Fruit fly (Drosophila melanogaster) whole organism, embryonic: Measurements from ENCODE around the gene CG17118.

Experiments used
- Atf3 ChIP-seq: fragments of 200-800 bp; sonication (Bioruptor generic); optimal IDR thresholded peaks from 3 replicates; lab custom pipeline; 2016; ENCODE audit warnings: missing biosample characterization, missing genetic modification characterization
- Blimp-1 ChIP-seq: fragments of 200-800 bp; sonication (Bioruptor generic); optimal IDR thresholded peaks from 3 replicates; lab custom pipeline; 2018; ENCODE audit warnings: missing biosample characterization, missing genetic modification characterization, mild to moderate bottlenecking, moderate library complexity, missing genetic modification reagents
- Bteb2 ChIP-seq: fragments of 200-800 bp; sonication (Bioruptor generic); optimal IDR thresholded peaks from 2 replicates; lab custom pipeline; 2016; ENCODE audit warnings: missing biosample characterization, missing genetic modification characterization
- CG10267 ChIP-seq: fragments of 200-800 bp; sonication (Bioruptor generic); optimal IDR thresholded peaks from 2 replicates; lab custom pipeline; 2018; ENCODE audit warnings: missing biosample characterization, mild to moderate bottlenecking, missing genetic modification characterization, moderate library complexity
- CG14050 ChIP-seq: fragments of 200-800 bp; sonication (Bioruptor generic); IDR thresholded peaks from 3 replicates; pipeline ENCODE4 v1.3.6; 2022; ENCODE audit warnings: missing biosample characterization, missing genetic modification characterization
- CG14860 ChIP-seq: fragments of 200-800 bp; sonication (Bioruptor generic); IDR thresholded peaks from 3 replicates; pipeline ENCODE4 v1.3.6; 2022; ENCODE audit warnings: missing biosample characterization, missing genetic modification characterization; ENCODE audit not compliant: partially characterized antibody
- CG14965 ChIP-seq: fragments of 200-800 bp; sonication (Bioruptor generic); optimal IDR thresholded peaks from 2 replicates; lab custom pipeline; 2016; ENCODE audit warnings: missing biosample characterization, missing genetic modification characterization, borderline replicate concordance
- CG18619 ChIP-seq: fragments of 200-800 bp; sonication (Bioruptor generic); optimal IDR thresholded peaks from 3 replicates; lab custom pipeline; 2017; ENCODE audit warnings: missing biosample characterization, mild to moderate bottlenecking, missing genetic modification characterization
- CG2199 ChIP-seq: fragments of 200-800 bp; sonication (Bioruptor generic); IDR thresholded peaks from 3 replicates; pipeline ENCODE4 v1.3.6; 2022; ENCODE audit warnings: missing biosample characterization, missing genetic modification characterization
- CG3065 ChIP-seq: fragments of 200-800 bp; sonication (Bioruptor generic); optimal IDR thresholded peaks from 2 replicates; lab custom pipeline; 2016; ENCODE audit warnings: missing biosample characterization, missing genetic modification characterization
- CG32532 ChIP-seq: fragments of 200-800 bp; sonication (Bioruptor generic); IDR thresholded peaks from 2 replicates; pipeline ENCODE4 v1.3.6; 2022; ENCODE audit warnings: missing biosample characterization, missing genetic modification characterization
- CG3726 ChIP-seq: fragments of 200-800 bp; sonication (Bioruptor generic); IDR thresholded peaks from 3 replicates; pipeline ENCODE4, ENCODE4 v1.3.6; 2022; ENCODE audit warnings: missing biosample characterization, missing genetic modification characterization
- CG3847 ChIP-seq: fragments of 200-800 bp; sonication (Bioruptor generic); IDR thresholded peaks from 2 replicates; pipeline ENCODE4 v1.3.6; 2022; ENCODE audit warnings: missing biosample characterization, missing genetic modification characterization
- CG4404 ChIP-seq: fragments of 200-800 bp; sonication (Bioruptor generic); IDR thresholded peaks from 2 replicates; pipeline ENCODE4 v1.3.6; 2022; ENCODE audit warnings: missing biosample characterization, missing genetic modification characterization
- CG6765 ChIP-seq: fragments of 200-800 bp; sonication (Bioruptor generic); optimal IDR thresholded peaks from 3 replicates; lab custom pipeline; 2017; ENCODE audit warnings: missing biosample characterization, mild to moderate bottlenecking, missing genetic modification characterization
- CG7271 ChIP-seq: fragments of 200-800 bp; sonication (Bioruptor generic); optimal IDR thresholded peaks from 2 replicates; lab custom pipeline; 2018; ENCODE audit warnings: missing biosample characterization, mild to moderate bottlenecking, missing genetic modification characterization, moderate library complexity
- CG7928 ChIP-seq: fragments of 200-800 bp; sonication (Bioruptor generic); optimal IDR thresholded peaks from 2 replicates; lab custom pipeline; 2017; ENCODE audit warnings: missing biosample characterization, mild to moderate bottlenecking, missing genetic modification characterization
- CG9876 ChIP-seq: fragments of 200-800 bp; sonication (Bioruptor generic); optimal IDR thresholded peaks from 2 replicates; lab custom pipeline; 2016; ENCODE audit warnings: missing biosample characterization, missing genetic modification characterization
- Chrac-16 ChIP-seq: fragments of 200-800 bp; sonication (Bioruptor generic); optimal IDR thresholded peaks from 3 replicates; lab custom pipeline; 2016; ENCODE audit warnings: missing biosample characterization, missing genetic modification characterization
- Deaf1 ChIP-seq: fragments of 200-800 bp; optimal IDR thresholded peaks from 3 replicates; lab custom pipeline; 2019; ENCODE audit warnings: missing biosample characterization, mild to moderate bottlenecking, missing genetic modification characterization, moderate library complexity
- Dll ChIP-seq: fragments of 200-800 bp; sonication (Bioruptor generic); IDR thresholded peaks from 4 replicates; pipeline ENCODE4 v1.3.6; 2022; ENCODE audit warnings: missing biosample characterization, missing genetic modification characterization; ENCODE audit not compliant: partially characterized antibody
- Gug ChIP-seq: fragments of 200-800 bp; sonication (Bioruptor generic); IDR thresholded peaks from 4 replicates; pipeline ENCODE4 v1.3.6; 2022; ENCODE audit warnings: missing biosample characterization, missing genetic modification characterization
- Lhr ChIP-seq: fragments of 200-800 bp; sonication (Bioruptor generic); optimal IDR thresholded peaks from 3 replicates; lab custom pipeline; 2017; ENCODE audit warnings: mild to moderate bottlenecking, missing biosample characterization, missing genetic modification reagents, missing genetic modification characterization
- Meics ChIP-seq: fragments of 200-800 bp; sonication (Bioruptor generic); optimal IDR thresholded peaks from 2 replicates; lab custom pipeline; 2017; ENCODE audit warnings: missing biosample characterization, mild to moderate bottlenecking, missing genetic modification characterization
- Trl ChIP-seq, 3 experiments: fragments of >200 bp in 2 of 3; fragments of 200-800 bp in 1 of 3; sonication (Bioruptor generic) in 1 of 3; optimal IDR thresholded peaks; 2 replicates in 1 of 3; 3 replicates in 2 of 3; lab custom pipeline; 2016 to 2017; ENCODE audit warnings: missing biosample characterization in 1 of 3, missing genetic modification characterization in 1 of 3
- abd-A ChIP-seq: fragments of 200-800 bp; sonication (Bioruptor generic); optimal IDR thresholded peaks from 3 replicates; lab custom pipeline; 2019; ENCODE audit warnings: missing biosample characterization, mild to moderate bottlenecking, missing genetic modification characterization, moderate library complexity
- chif ChIP-seq, 2 experiments: fragments of 200-800 bp; sonication (Bioruptor generic); optimal IDR thresholded peaks; 3 replicates each; lab custom pipeline; 2016; ENCODE audit warnings: missing biosample characterization in 2 of 2, missing genetic modification characterization in 2 of 2
- chinmo ChIP-seq: fragments of 200-800 bp; sonication (Bioruptor generic); IDR thresholded peaks from 4 replicates; pipeline ENCODE4 v1.3.6; 2022; ENCODE audit warnings: missing biosample characterization, missing genetic modification characterization; ENCODE audit not compliant: partially characterized antibody
- cwo ChIP-seq: fragments of 200-800 bp; sonication (Bioruptor generic); optimal IDR thresholded peaks from 3 replicates; lab custom pipeline; 2017; ENCODE audit warnings: missing biosample characterization, missing genetic modification characterization, mild to moderate bottlenecking, moderate library complexity, missing genetic modification reagents
- exex ChIP-seq: fragments of 200-800 bp; sonication (Bioruptor generic); optimal IDR thresholded peaks from 4 replicates; lab custom pipeline; 2018; ENCODE audit warnings: missing biosample characterization, mild to moderate bottlenecking, missing genetic modification characterization, moderate library complexity
- gem ChIP-seq: fragments of 200-800 bp; sonication (Bioruptor generic); optimal IDR thresholded peaks from 2 replicates; lab custom pipeline; 2019; ENCODE audit warnings: missing biosample characterization, mild to moderate bottlenecking, missing genetic modification characterization, moderate library complexity
- her ChIP-seq: fragments of 200-800 bp; sonication (Bioruptor generic); optimal IDR thresholded peaks from 2 replicates; lab custom pipeline; 2016; ENCODE audit warnings: missing biosample characterization, missing genetic modification characterization
- hkb ChIP-seq, 2 experiments: fragments of 200-800 bp in 1 of 2; fragments of >200 bp in 1 of 2; sonication (Bioruptor generic) in 1 of 2; IDR thresholded peaks in 1 of 2; optimal IDR thresholded peaks in 1 of 2; 2 replicates each; pipeline versions ENCODE4 v1.3.6 to Lab custom; 2017 to 2022; ENCODE audit warnings: missing biosample characterization in 1 of 2, missing genetic modification characterization in 1 of 2
- lab ChIP-seq: fragments of 200-800 bp; sonication (Bioruptor generic); optimal IDR thresholded peaks from 3 replicates; lab custom pipeline; 2017; ENCODE audit warnings: missing biosample characterization, missing genetic modification characterization, mild to moderate bottlenecking, moderate library complexity, missing genetic modification reagents
- onecut ChIP-seq: fragments of 200-800 bp; sonication (Bioruptor generic); IDR thresholded peaks from 2 replicates; pipeline ENCODE4 v1.3.6; 2022; ENCODE audit warnings: missing biosample characterization, missing genetic modification characterization
- pho ChIP-seq: fragments of 200-800 bp; sonication (Bioruptor generic); optimal IDR thresholded peaks from 2 replicates; lab custom pipeline; 2016; ENCODE audit warnings: missing biosample characterization, missing genetic modification characterization
- ranshi ChIP-seq: fragments of 200-800 bp; sonication (Bioruptor generic); IDR thresholded peaks from 2 replicates; pipeline ENCODE4 v1.3.6; 2022; ENCODE audit warnings: missing biosample characterization, missing genetic modification characterization
- sc ChIP-seq, 3 experiments: fragments of >200 bp in 2 of 3; fragments of 200-800 bp in 1 of 3; sonication (Bioruptor generic) in 1 of 3; optimal IDR thresholded peaks; 2 replicates in 2 of 3; 3 replicates in 1 of 3; lab custom pipeline; 2017; ENCODE audit warnings: mild to moderate bottlenecking in 1 of 3, missing biosample characterization in 1 of 3, missing genetic modification characterization in 1 of 3, missing genetic modification reagents in 1 of 3
- usp ChIP-seq: fragments of >200 bp; optimal IDR thresholded peaks from 2 replicates; lab custom pipeline; 2017; ENCODE audit warnings: missing biosample characterization, missing genetic modification characterization

CG17118 gene

dm6 chr2L:10756049-10756448, 26.0 kb downstream of the CG17118 start, which contains the start of gene CG17124 (continued):
- TF ChIP-seq hkb (optimal IDR thresholded peaks at IDR 0.05; lab: Kevin White, UChicago) (no peak), hkb (GFP tag; IDR thresholded peaks at IDR 0.05; lab: Robert Waterston, UW) (peak; percentile 62), CG3065 (no peak), abd-A (peak; percentile 87), CG14860 (GFP tag; lab: Robert Waterston, UW) (no peak), CG2199 (GFP tag; lab: Robert Waterston, UW) (peak; percentile 84; the same call in 2 of the 3 replicates), CG3847 (GFP tag; lab: Robert Waterston, UW) (no peak), CG6765 (GFP tag; lab: Kevin White, UChicago) (peak; percentile 74), Bteb2 (no peak), CG3726 (GFP tag; lab: Robert Waterston, UW) (no peak), her (peak; percentile 64), CG18619 (GFP tag; lab: Kevin White, UChicago) (no peak), CG4404 (GFP tag; lab: Robert Waterston, UW) (no peak), lab (GFP tag; lab: Kevin White, UChicago) (peak; percentile 66), Atf3 (GFP tag; lab: Kevin White, UChicago) (no peak), pho (GFP tag; lab: Kevin White, UChicago) (no peak), Dll (GFP tag; lab: Robert Waterston, UW) (no peak), Lhr (no peak), CG9876 (GFP tag; lab: Kevin White, UChicago) (peak; percentile 19), gem (tag; lab: Kevin White, UChicago) (no peak), CG14050 (no peak), ranshi (GFP tag; lab: Robert Waterston, UW) (peak; percentile 39; the same call in 1 of the 2 replicates), CG7928 (GFP tag; lab: Kevin White, UChicago) (no peak), CG7271 (tag; lab: Kevin White, UChicago) (no peak), CG10267 (no peak), usp (no peak), CG14965 (GFP tag; lab: Kevin White, UChicago) (no peak), Gug (GFP tag; lab: Robert Waterston, UW) (no peak), Meics (peak; percentile 43), Blimp-1 (GFP tag; lab: Kevin White, UChicago) (peak; percentile 9), sc (optimal IDR thresholded peaks at IDR 0.05; lab: Kevin White, UChicago) (no peak), sc (GFP tag; optimal IDR thresholded peaks at IDR 0.05; lab: Kevin White, UChicago) (no peak), CG32532 (GFP tag; lab: Robert Waterston, UW) (peak; percentile 34; the same call in 1 of the 2 replicates), exex (tag; lab: Kevin White, UChicago) (no peak), chif (GFP tag; optimal IDR thresholded peaks at IDR 0.05; lab: Kevin White, UChicago) (no peak)

dm6 chr2L:10757038-10757685, 27.1 kb downstream of the CG17118 start:
- TF ChIP-seq Chrac-16 (GFP tag; lab: Kevin White, UChicago) (no peak), Deaf1 (tag; lab: Kevin White, UChicago) (peak; percentile 52), onecut (GFP tag; lab: Robert Waterston, UW) (peak; percentile 71; the same call in 1 of the 2 replicates), cwo (GFP tag; lab: Kevin White, UChicago) (no peak), Trl (optimal IDR thresholded peaks at IDR 0.05; lab: Kevin White, UChicago) (peak; percentile 69 to 88), Trl (GFP tag; optimal IDR thresholded peaks at IDR 0.05; lab: Kevin White, UChicago) (no peak), chinmo (GFP tag; lab: Robert Waterston, UW) (peak; percentile 24; the same call in 1 of the 4 replicates)
